5 fruit fly cellular contexts compared by ENCODE assay signal in genomic region chrX:16822080-16822479, dm6.
TF ChIP-seq lines count a peak whose summit lies in the region.

No protein-coding gene starts in this region.

- TF ChIP-seq CTCF in whole organism, embryonic (GFP tag; optimal IDR thresholded peaks at IDR 0.05; lab: Kevin White, UChicago), result no peak

TF ChIP-seq in whole organism, adult, 20 proteins besides CTCF, POLR2A, EP300 and RAD21:
- TF ChIP-seq bab1 (GFP tag; optimal IDR thresholded peaks at IDR 0.05; lab: Kevin White, UChicago), result peak; percentile 2
- peak; percentile 21 for TF ChIP-seq CG14711 (tag; optimal IDR thresholded peaks at IDR 0.05; lab: Kevin White, UChicago)
- TF ChIP-seq ovo (GFP tag; optimal IDR thresholded peaks at IDR 0.05; lab: Kevin White, UChicago), result no peak
TF ChIP-seq in whole organism, adult: peak in this region for 2.

TF ChIP-seq in whole organism, embryonic, 481 proteins besides CTCF, POLR2A, EP300 and RAD21 (continues in another document):
- TF ChIP-seq CG3407 (GFP tag; optimal IDR thresholded peaks at IDR 0.05; lab: Kevin White, UChicago) (peak; percentile 11), NFAT (GFP tag; IDR thresholded peaks at IDR 0.05; lab: Robert Waterston, UW) (no peak), CG18619 (GFP tag; optimal IDR thresholded peaks at IDR 0.05; lab: Kevin White, UChicago) (no peak), eve (GFP tag; optimal IDR thresholded peaks at IDR 0.05; lab: Kevin White, UChicago) (peak in 1 of 2 experiments; percentile 43), sc (optimal IDR thresholded peaks at IDR 0.05; lab: Kevin White, UChicago) (no peak), sc (GFP tag; optimal IDR thresholded peaks at IDR 0.05; lab: Kevin White, UChicago) (no peak), CG9437 (GFP tag; optimal IDR thresholded peaks at IDR 0.05; lab: Kevin White, UChicago) (no peak), CG13624 (GFP tag; optimal IDR thresholded peaks at IDR 0.05; lab: Kevin White, UChicago) (no peak), CG4820 (GFP tag; optimal IDR thresholded peaks at IDR 0.05; lab: Kevin White, UChicago) (peak; percentile 13), CG31365 (tag; optimal IDR thresholded peaks at IDR 0.05; lab: Kevin White, UChicago) (no peak), Ets65A (GFP tag; lab: Kevin White, UChicago) (no peak), bbx (GFP tag; IDR thresholded peaks at IDR 0.05; lab: Robert Waterston, UW; ENCODE audit: partially characterized antibody) (no peak), pho (GFP tag; optimal IDR thresholded peaks at IDR 0.05; lab: Kevin White, UChicago) (no peak), cad (GFP tag; optimal IDR thresholded peaks at IDR 0.05; lab: Kevin White, UChicago) (no peak), hkb (optimal IDR thresholded peaks at IDR 0.05; lab: Kevin White, UChicago) (no peak), hkb (GFP tag; IDR thresholded peaks at IDR 0.05; lab: Robert Waterston, UW) (peak; percentile 78), cas (GFP tag; IDR thresholded peaks at IDR 0.05; lab: Robert Waterston, UW) (no peak), Max (GFP tag; optimal IDR thresholded peaks at IDR 0.05; lab: Kevin White, UChicago) (no peak), CG6854 (GFP tag; optimal IDR thresholded peaks at IDR 0.05; lab: Kevin White, UChicago) (no peak), CG8281 (tag; optimal IDR thresholded peaks at IDR 0.05; lab: Kevin White, UChicago) (no peak), fu2 (GFP tag; optimal IDR thresholded peaks at IDR 0.05; lab: Kevin White, UChicago) (no peak), peb (GFP tag; IDR thresholded peaks at IDR 0.05; lab: Robert Waterston, UW) (peak; percentile 37; the same call in 1 of the 2 replicates), CG1792 (GFP tag; optimal IDR thresholded peaks at IDR 0.05; lab: Kevin White, UChicago) (no peak)

TF ChIP-seq in whole organism, prepupa, 60 proteins besides CTCF, POLR2A, EP300 and RAD21 (continues in another document):
- peak; percentile 65 for TF ChIP-seq Sox14 (GFP tag; optimal IDR thresholded peaks at IDR 0.05; lab: Kevin White, UChicago)
- TF ChIP-seq CG10631 (GFP tag; optimal IDR thresholded peaks at IDR 0.05; lab: Kevin White, UChicago), result peak; percentile 71
- peak; percentile 47 for TF ChIP-seq Sox102F (GFP tag; optimal IDR thresholded peaks at IDR 0.05; lab: Kevin White, UChicago)
- TF ChIP-seq CG32006 (GFP tag; optimal IDR thresholded peaks at IDR 0.05; lab: Kevin White, UChicago), result peak; percentile 86
- peak; percentile 89 for TF ChIP-seq CG6163 (GFP tag; IDR thresholded peaks at IDR 0.05; lab: Robert Waterston, UW)
- TF ChIP-seq Hr38 (GFP tag; optimal IDR thresholded peaks at IDR 0.05; lab: Kevin White, UChicago), result no peak
- TF ChIP-seq CG3032 (tag; optimal IDR thresholded peaks at IDR 0.05; lab: Kevin White, UChicago), result peak; percentile 64
- TF ChIP-seq CG1621 (tag; optimal IDR thresholded peaks at IDR 0.05; lab: Kevin White, UChicago), result peak; percentile 64
- peak; percentile 44 for TF ChIP-seq Ets21C (GFP tag; optimal IDR thresholded peaks at IDR 0.05; lab: Kevin White, UChicago)
- peak; percentile 54 for TF ChIP-seq dac (GFP tag; optimal IDR thresholded peaks at IDR 0.05; lab: Kevin White, UChicago)
- TF ChIP-seq svp (GFP tag; lab: Kevin White, UChicago), result peak; percentile 56
- TF ChIP-seq Blimp-1 (GFP tag; optimal IDR thresholded peaks at IDR 0.05; lab: Kevin White, UChicago), result no peak
- peak; percentile 34 for TF ChIP-seq Sox15 (GFP tag; optimal IDR thresholded peaks at IDR 0.05; lab: Kevin White, UChicago)
- no peak for TF ChIP-seq fkh (GFP tag; optimal IDR thresholded peaks at IDR 0.05; lab: Kevin White, UChicago)
- peak; percentile 81 for TF ChIP-seq acj6 (GFP tag; optimal IDR thresholded peaks at IDR 0.05; lab: Kevin White, UChicago)
- TF ChIP-seq cyc (GFP tag; optimal IDR thresholded peaks at IDR 0.05; lab: Kevin White, UChicago), result peak; percentile 39
- peak; percentile 83 for TF ChIP-seq Hr4 (GFP tag; optimal IDR thresholded peaks at IDR 0.05; lab: Kevin White, UChicago)
- TF ChIP-seq Eip78C (GFP tag; lab: Kevin White, UChicago), result peak; percentile 92
- peak; percentile 47 for TF ChIP-seq Eip75B (GFP tag; optimal IDR thresholded peaks at IDR 0.05; lab: Kevin White, UChicago)
- peak; percentile 68 for TF ChIP-seq fd59A (GFP tag; optimal IDR thresholded peaks at IDR 0.05; lab: Kevin White, UChicago)
- TF ChIP-seq CG10669 (GFP tag; optimal IDR thresholded peaks at IDR 0.05; lab: Kevin White, UChicago), result peak; percentile 65
- peak; percentile 62 for TF ChIP-seq CG4318 (GFP tag; optimal IDR thresholded peaks at IDR 0.05; lab: Kevin White, UChicago)
- TF ChIP-seq lz (GFP tag; optimal IDR thresholded peaks at IDR 0.05; lab: Kevin White, UChicago), result peak; percentile 58

TF ChIP-seq in whole organism, pupa, 21 proteins besides CTCF, POLR2A, EP300 and RAD21:
- peak; percentile 67 for TF ChIP-seq CG10348 (GFP tag; IDR thresholded peaks at IDR 0.05; lab: Robert Waterston, UW)
- TF ChIP-seq EcR (GFP tag; optimal IDR thresholded peaks at IDR 0.05; lab: Kevin White, UChicago), result no peak
- TF ChIP-seq CG9948 (tag; optimal IDR thresholded peaks at IDR 0.05; lab: Kevin White, UChicago), result peak; percentile 77
- TF ChIP-seq D1 (tag; optimal IDR thresholded peaks at IDR 0.05; lab: Kevin White, UChicago), result peak; percentile 21
- peak; percentile 73 for TF ChIP-seq CG8301 (tag; optimal IDR thresholded peaks at IDR 0.05; lab: Kevin White, UChicago)
- peak; percentile 66 for TF ChIP-seq Pif1B (GFP tag; optimal IDR thresholded peaks at IDR 0.05; lab: Kevin White, UChicago)
- TF ChIP-seq CG12605 (GFP tag; IDR thresholded peaks at IDR 0.05; lab: Robert Waterston, UW), result peak; percentile 87
- TF ChIP-seq CG14655 (GFP tag; optimal IDR thresholded peaks at IDR 0.05; lab: Kevin White, UChicago), result peak; percentile 70
- peak; percentile 68 for TF ChIP-seq CG34367 (tag; optimal IDR thresholded peaks at IDR 0.05; lab: Kevin White, UChicago)
- TF ChIP-seq CG4496 (GFP tag; IDR thresholded peaks at IDR 0.05; lab: Robert Waterston, UW), result peak; percentile 90
- TF ChIP-seq gl (tag; optimal IDR thresholded peaks at IDR 0.05; lab: Kevin White, UChicago), result peak; percentile 15
- TF ChIP-seq Snoo (tag; optimal IDR thresholded peaks at IDR 0.05; lab: Kevin White, UChicago), result peak; percentile 55
- TF ChIP-seq CG15710 (tag; optimal IDR thresholded peaks at IDR 0.05; lab: Kevin White, UChicago), result peak; percentile 83
- TF ChIP-seq CG17806 (tag; optimal IDR thresholded peaks at IDR 0.05; lab: Kevin White, UChicago), result peak; percentile 75
- TF ChIP-seq Pif1A (GFP tag; optimal IDR thresholded peaks at IDR 0.05; lab: Kevin White, UChicago), result peak; percentile 68
- TF ChIP-seq rn (GFP tag; IDR thresholded peaks at IDR 0.05; lab: Robert Waterston, UW), result peak; percentile 71
- peak; percentile 74 for TF ChIP-seq CG8159 (tag; optimal IDR thresholded peaks at IDR 0.05; lab: Kevin White, UChicago)
- TF ChIP-seq fd96Ca (GFP tag; IDR thresholded peaks at IDR 0.05; lab: Robert Waterston, UW), result peak; percentile 84
- TF ChIP-seq CG13204 (GFP tag; optimal IDR thresholded peaks at IDR 0.05; lab: Kevin White, UChicago), result peak; percentile 24
- peak; percentile 89 for TF ChIP-seq CG32121 (GFP tag; IDR thresholded peaks at IDR 0.05; lab: Robert Waterston, UW)
- TF ChIP-seq Ets98B (GFP tag; IDR thresholded peaks at IDR 0.05; lab: Robert Waterston, UW), result peak; percentile 88
TF ChIP-seq in whole organism, pupa: peak in this region for 20.

TF ChIP-seq in whole organism, wandering third instar larva, 38 proteins besides CTCF, POLR2A, EP300 and RAD21:
- TF ChIP-seq rgr (GFP tag; optimal IDR thresholded peaks at IDR 0.05; lab: Kevin White, UChicago), result peak; percentile 43
- peak; percentile 25 for TF ChIP-seq psq (GFP tag; optimal IDR thresholded peaks at IDR 0.05; lab: Kevin White, UChicago)
- TF ChIP-seq ey (GFP tag; optimal IDR thresholded peaks at IDR 0.05; lab: Kevin White, UChicago), result peak; percentile 24
- TF ChIP-seq Hnf4 (GFP tag; optimal IDR thresholded peaks at IDR 0.05; lab: Kevin White, UChicago), result peak; percentile 2
- no peak for TF ChIP-seq Myc (optimal IDR thresholded peaks at IDR 0.05; lab: Kevin White, UChicago)
- TF ChIP-seq fru (GFP tag; optimal IDR thresholded peaks at IDR 0.05; lab: Kevin White, UChicago), result peak; percentile 22
- peak; percentile 37 for TF ChIP-seq h (GFP tag; optimal IDR thresholded peaks at IDR 0.05; lab: Kevin White, UChicago)
- TF ChIP-seq HLH106 (tag; optimal IDR thresholded peaks at IDR 0.05; lab: Kevin White, UChicago), result peak; percentile 47
- peak; percentile 36 for TF ChIP-seq br (GFP tag; optimal IDR thresholded peaks at IDR 0.05; lab: Kevin White, UChicago)
- no peak for TF ChIP-seq dmrt93B (GFP tag; optimal IDR thresholded peaks at IDR 0.05; lab: Kevin White, UChicago)
- TF ChIP-seq OdsH (GFP tag; optimal IDR thresholded peaks at IDR 0.05; lab: Kevin White, UChicago), result peak; percentile 21
- TF ChIP-seq pan (optimal IDR thresholded peaks at IDR 0.05; lab: Kevin White, UChicago), result no peak
- no peak for TF ChIP-seq dl (GFP tag; optimal IDR thresholded peaks at IDR 0.05; lab: Kevin White, UChicago; ENCODE audit: insufficient read depth in 1 of 2, partially characterized antibody in 2 of 2)
- peak; percentile 26 for TF ChIP-seq Sp1 (GFP tag; optimal IDR thresholded peaks at IDR 0.05; lab: Kevin White, UChicago)
- TF ChIP-seq foxo (GFP tag; optimal IDR thresholded peaks at IDR 0.05; lab: Kevin White, UChicago), result peak in 1 of 2 experiments; percentile 34
